Worm (Caenorhabditis elegans) whole organism, L1 larva: Measurements from ENCODE around the gene C18A11.1.

Experiments
- C34B4.2 ChIP-seq: sonication (generic microtip); optimal IDR thresholded peaks from 2 replicates; lab custom pipeline; 2017; ENCODE audit warnings: mild to moderate bottlenecking, missing genetic modification characterization, missing compliant biosample characterization
- Y116A8C.19 ChIP-seq: sonication (generic microtip); optimal IDR thresholded peaks from 2 replicates; lab custom pipeline; 2016; ENCODE audit warnings: missing compliant biosample characterization, missing genetic modification characterization, borderline replicate concordance
- aha-1 ChIP-seq: fragments of 150-350 bp; optimal IDR thresholded peaks from 2 replicates; lab custom pipeline; 2014; ENCODE audit warnings: missing biosample characterization, missing genetic modification characterization
- alr-1 ChIP-seq: fragments of 200-800 bp; sonication (Bioruptor generic); optimal IDR thresholded peaks from 2 replicates; lab custom pipeline; 2018; ENCODE audit warnings: borderline replicate concordance, mild to moderate bottlenecking, missing genetic modification characterization, missing compliant biosample characterization
- ama-1 ChIP-seq: fragments of 150-350 bp; optimal IDR thresholded peaks from 2 replicates; lab custom pipeline; 2014
- blmp-1 ChIP-seq: fragments of 150-350 bp; optimal IDR thresholded peaks from 2 replicates; lab custom pipeline; 2014; ENCODE audit warnings: missing biosample characterization, missing genetic modification characterization
- ceh-63 ChIP-seq: fragments of 200-800 bp; sonication (Bioruptor generic); optimal IDR thresholded peaks from 2 replicates; lab custom pipeline; 2018; ENCODE audit warnings: mild to moderate bottlenecking, missing genetic modification characterization, missing compliant biosample characterization
- ceh-8 ChIP-seq: fragments of 200-800 bp; sonication (Bioruptor generic); optimal IDR thresholded peaks from 2 replicates; lab custom pipeline; 2018; ENCODE audit warnings: mild to moderate bottlenecking, missing genetic modification characterization, moderate library complexity, missing compliant biosample characterization
- ces-1 ChIP-seq: fragments of 150-350 bp; optimal IDR thresholded peaks from 2 replicates; lab custom pipeline; 2014; ENCODE audit warnings: missing biosample characterization, missing genetic modification reagents, missing genetic modification characterization
- dsc-1 ChIP-seq: sonication (generic microtip); optimal IDR thresholded peaks from 2 replicates; lab custom pipeline; 2016; ENCODE audit warnings: mild to moderate bottlenecking, missing genetic modification characterization, missing compliant biosample characterization
- efl-1 ChIP-seq, 4 experiments: fragments of 150-350 bp; optimal IDR thresholded peaks in 3 of 4; peaks in 1 of 4; 1 replicate in 1 of 4; 2 replicates in 3 of 4; lab custom pipeline; 2014; ENCODE audit warnings: missing biosample characterization in 2 of 4, missing genetic modification characterization in 2 of 4, missing genetic modification reagents in 2 of 4
- efl-3 ChIP-seq: fragments of 200-800 bp; sonication (Bioruptor generic); optimal IDR thresholded peaks from 2 replicates; lab custom pipeline; 2018; ENCODE audit warnings: mild to moderate bottlenecking, missing genetic modification characterization, missing compliant biosample characterization
- elt-3 ChIP-seq, 6 experiments: fragments of 150-350 bp in 1 of 6; sonication (generic microtip); optimal IDR thresholded peaks; 2 replicates each; lab custom pipeline; 2017 to 2018; ENCODE audit warnings: missing biosample characterization in 6 of 6, missing genetic modification characterization in 6 of 6, inconsistent platforms in 1 of 6
- ets-5 ChIP-seq: fragments of 200-800 bp; sonication (Bioruptor generic); IDR thresholded peaks from 2 replicates; pipeline ENCODE4 v1.3.6; 2022; ENCODE audit warnings: missing genetic modification characterization, missing compliant biosample characterization
- fkh-10 ChIP-seq: sonication (generic microtip); optimal IDR thresholded peaks from 2 replicates; lab custom pipeline; 2017; ENCODE audit warnings: missing biosample characterization, missing genetic modification reagents, missing genetic modification characterization
- fkh-4 ChIP-seq: sonication (generic microtip); optimal IDR thresholded peaks from 2 replicates; lab custom pipeline; 2016; ENCODE audit warnings: missing compliant biosample characterization, missing genetic modification characterization, borderline replicate concordance
- fkh-8 ChIP-seq: sonication (generic microtip); optimal IDR thresholded peaks from 2 replicates; lab custom pipeline; 2016; ENCODE audit warnings: mild to moderate bottlenecking, missing genetic modification characterization, missing compliant biosample characterization
- fos-1 ChIP-seq: fragments of 150-350 bp; optimal IDR thresholded peaks from 2 replicates; lab custom pipeline; 2014; ENCODE audit warnings: missing biosample characterization, missing genetic modification characterization
- hlh-17 ChIP-seq: fragments of 200-800 bp; sonication (Bioruptor generic); optimal IDR thresholded peaks from 2 replicates; lab custom pipeline; 2018; ENCODE audit warnings: missing genetic modification characterization, mild to moderate bottlenecking, missing compliant biosample characterization, moderate library complexity, borderline replicate concordance
- hlh-4 ChIP-seq: sonication (generic microtip); optimal IDR thresholded peaks from 2 replicates; lab custom pipeline; 2016; ENCODE audit warnings: mild to moderate bottlenecking, missing genetic modification characterization, missing compliant biosample characterization
- hpl-2 ChIP-seq: fragments of 150-350 bp; optimal IDR thresholded peaks from 2 replicates; lab custom pipeline; 2014; ENCODE audit warnings: missing biosample characterization, missing genetic modification reagents, missing genetic modification characterization
- irx-1 ChIP-seq: sonication (generic microtip); optimal IDR thresholded peaks from 2 replicates; lab custom pipeline; 2016; ENCODE audit warnings: missing genetic modification characterization, missing compliant biosample characterization
- isw-1 ChIP-seq: fragments of 200-800 bp; sonication (Bioruptor generic); IDR thresholded peaks from 2 replicates; pipeline ENCODE4 v1.3.6; 2022; ENCODE audit warnings: missing genetic modification characterization, missing compliant biosample characterization
- lin-14 ChIP-seq: fragments of 200-800 bp; sonication (Bioruptor generic); optimal IDR thresholded peaks from 2 replicates; lab custom pipeline; 2018; ENCODE audit warnings: mild to moderate bottlenecking, missing genetic modification characterization, moderate library complexity, missing compliant biosample characterization
- lin-15B ChIP-seq: fragments of 150-350 bp; sonication (generic microtip); optimal IDR thresholded peaks from 3 replicates; lab custom pipeline; 2014; ENCODE audit warnings: missing biosample characterization, missing genetic modification characterization
- lir-3 ChIP-seq: sonication (generic microtip); optimal IDR thresholded peaks from 2 replicates; lab custom pipeline; 2016; ENCODE audit warnings: mild to moderate bottlenecking, missing genetic modification characterization, moderate library complexity, missing compliant biosample characterization; ENCODE audit not compliant: poor library complexity
- mab-9 ChIP-seq: fragments of 200-800 bp; sonication (Bioruptor generic); IDR thresholded peaks from 2 replicates; pipeline ENCODE4 v1.3.6; 2022; ENCODE audit warnings: missing genetic modification reagents, missing genetic modification characterization, missing compliant biosample characterization
- mdl-1 ChIP-seq, 2 experiments: fragments of 150-350 bp; optimal IDR thresholded peaks; 2 replicates each; lab custom pipeline; 2014 to 2017; ENCODE audit warnings: missing biosample characterization in 2 of 2, missing genetic modification characterization in 2 of 2, inconsistent platforms in 1 of 2
- mef-2 ChIP-seq: fragments of 150-350 bp; optimal IDR thresholded peaks from 2 replicates; lab custom pipeline; 2014; ENCODE audit warnings: missing biosample characterization, missing genetic modification characterization
- nhr-11 ChIP-seq: fragments of 150-350 bp; optimal IDR thresholded peaks from 2 replicates; lab custom pipeline; 2014; ENCODE audit warnings: missing biosample characterization, missing genetic modification characterization
- nhr-19 ChIP-seq: fragments of 200-800 bp; sonication (Bioruptor generic); conservative IDR thresholded peaks from 2 replicates; pipeline ENCODE4 v1.3.6; 2022; ENCODE audit warnings: missing genetic modification characterization, missing compliant biosample characterization
- nhr-20 ChIP-seq: sonication (generic microtip); optimal IDR thresholded peaks from 2 replicates; lab custom pipeline; 2016; ENCODE audit warnings: mild to moderate bottlenecking, missing genetic modification characterization, missing compliant biosample characterization
- nhr-28 ChIP-seq: fragments of 150-350 bp; optimal IDR thresholded peaks from 2 replicates; lab custom pipeline; 2014; ENCODE audit warnings: missing biosample characterization, missing genetic modification characterization
- nhr-76 ChIP-seq: sonication (generic microtip); optimal IDR thresholded peaks from 2 replicates; lab custom pipeline; 2017; ENCODE audit warnings: missing biosample characterization, missing genetic modification characterization
- nhr-77 ChIP-seq: fragments of 150-350 bp; optimal IDR thresholded peaks from 2 replicates; lab custom pipeline; 2014; ENCODE audit warnings: missing biosample characterization, missing genetic modification characterization
- nhr-85 ChIP-seq: sonication (generic microtip); peaks from one replicate; lab custom pipeline; 2016; ENCODE audit warnings: missing genetic modification characterization, inconsistent platforms, missing compliant biosample characterization
- pag-3 ChIP-seq: sonication (generic microtip); optimal IDR thresholded peaks from 2 replicates; lab custom pipeline; 2017; ENCODE audit warnings: missing genetic modification characterization, mild to moderate bottlenecking, missing compliant biosample characterization, antibody characterized with exemption, borderline replicate concordance; ENCODE audit not compliant: insufficient read depth
- pax-3 ChIP-seq: fragments of 200-800 bp; sonication (Bioruptor generic); optimal IDR thresholded peaks from 2 replicates; lab custom pipeline; 2018; ENCODE audit warnings: mild to moderate bottlenecking, missing genetic modification characterization, moderate library complexity, missing compliant biosample characterization
- rnt-1 ChIP-seq: sonication (generic microtip); optimal IDR thresholded peaks from 2 replicates; lab custom pipeline; 2016; ENCODE audit warnings: mild to moderate bottlenecking, missing genetic modification characterization, moderate library complexity, missing compliant biosample characterization
- skn-1 ChIP-seq: fragments of 150-350 bp; optimal IDR thresholded peaks from 2 replicates; lab custom pipeline; 2014; ENCODE audit warnings: missing biosample characterization, missing genetic modification characterization
- snpc-4 ChIP-seq: fragments of 150-350 bp; optimal IDR thresholded peaks from 2 replicates; lab custom pipeline; 2014; ENCODE audit warnings: missing biosample characterization, missing genetic modification characterization
- sox-4 ChIP-seq: sonication (generic microtip); optimal IDR thresholded peaks from 2 replicates; lab custom pipeline; 2016; ENCODE audit warnings: missing genetic modification characterization, missing compliant biosample characterization
- sptf-1 ChIP-seq: fragments of 150-350 bp; optimal IDR thresholded peaks from 2 replicates; lab custom pipeline; 2014; ENCODE audit warnings: missing biosample characterization, missing genetic modification characterization
- sup-37 ChIP-seq: fragments of 200-800 bp; sonication (Bioruptor generic); optimal IDR thresholded peaks from 2 replicates; lab custom pipeline; 2018; ENCODE audit warnings: mild to moderate bottlenecking, missing genetic modification characterization, missing compliant biosample characterization
- swsn-7 ChIP-seq: sonication (generic microtip); optimal IDR thresholded peaks from 2 replicates; lab custom pipeline; 2016; ENCODE audit warnings: missing genetic modification characterization, missing compliant biosample characterization
- tlp-1 ChIP-seq: fragments of 150-350 bp; optimal IDR thresholded peaks from 2 replicates; lab custom pipeline; 2014; ENCODE audit warnings: missing biosample characterization, missing genetic modification characterization
- unc-30 ChIP-seq: sonication (generic microtip); optimal IDR thresholded peaks from 2 replicates; lab custom pipeline; 2017; ENCODE audit warnings: missing biosample characterization, missing genetic modification characterization
- unc-62 ChIP-seq: fragments of 150-350 bp; optimal IDR thresholded peaks from 2 replicates; lab custom pipeline; 2014; ENCODE audit warnings: missing biosample characterization, missing genetic modification reagents, missing genetic modification characterization
- unc-86 ChIP-seq: sonication (generic microtip); optimal IDR thresholded peaks from 2 replicates; lab custom pipeline; 2016; ENCODE audit warnings: missing genetic modification characterization, missing compliant biosample characterization
- vab-15 ChIP-seq: sonication (generic microtip); optimal IDR thresholded peaks from 2 replicates; lab custom pipeline; 2017; ENCODE audit warnings: missing genotype, mild to moderate bottlenecking, missing genetic modification characterization, missing compliant biosample characterization
- xbp-1 ChIP-seq: sonication (generic microtip); optimal IDR thresholded peaks from 2 replicates; lab custom pipeline; 2016; ENCODE audit warnings: missing genetic modification characterization, missing compliant biosample characterization
- zag-1 ChIP-seq: fragments of 150-350 bp; optimal IDR thresholded peaks from 2 replicates; lab custom pipeline; 2014; ENCODE audit warnings: missing biosample characterization, missing genetic modification characterization
- ztf-11 ChIP-seq, 2 experiments: sonication (generic microtip); optimal IDR thresholded peaks; 2 replicates each; lab custom pipeline; 2016 to 2017; ENCODE audit warnings: missing genetic modification characterization in 2 of 2, missing biosample characterization in 1 of 2, missing compliant biosample characterization in 1 of 2

The C18A11.1 gene

ce11 chrX:8021609-8022008 is 47.5 kb upstream of the C18A11.1 start:
- TF ChIP-seq sptf-1 (tag; lab: Kevin White, UChicago): no peak
- TF ChIP-seq pag-3 (tag; lab: Kevin White, UChicago): no peak
- TF ChIP-seq nhr-28 (tag; lab: Kevin White, UChicago): no peak
- no peak for TF ChIP-seq unc-62 (GFP tag; lab: Kevin White, UChicago)
- TF ChIP-seq Y116A8C.19: no peak
- TF ChIP-seq nhr-19 (GFP tag; lab: Robert Waterston, UW): peak; percentile 88
- no peak for TF ChIP-seq lin-15B (tag; lab: Kevin White, UChicago)
- TF ChIP-seq xbp-1 (tag; lab: Kevin White, UChicago): peak; percentile 72
- no peak for TF ChIP-seq C34B4.2 (tag; lab: Kevin White, UChicago)
- peak in 1 of 2 experiments; percentile 75 for TF ChIP-seq mdl-1 (tag; optimal IDR thresholded peaks at IDR 0.05; lab: Kevin White, UChicago)
- no peak for TF ChIP-seq nhr-85 (tag; lab: Kevin White, UChicago)
- peak; percentile 24 for TF ChIP-seq fos-1
- TF ChIP-seq ces-1 (GFP tag; lab: Kevin White, UChicago): no peak
- TF ChIP-seq nhr-20: peak; percentile 87
- TF ChIP-seq hpl-2 (GFP tag; lab: Kevin White, UChicago): no peak
- TF ChIP-seq fkh-4 (tag; lab: Kevin White, UChicago): peak; percentile 61
- no peak for TF ChIP-seq alr-1 (tag; lab: Kevin White, UChicago)
- TF ChIP-seq ama-1 (lab: Kevin White, UChicago): peak; percentile 40
- TF ChIP-seq lir-3: peak; percentile 83
- TF ChIP-seq blmp-1 (tag; lab: Kevin White, UChicago): no peak
- no peak for TF ChIP-seq nhr-76 (tag; lab: Kevin White, UChicago)
- no peak for TF ChIP-seq efl-3
- TF ChIP-seq mab-9: peak; percentile 40; the same call in 1 of the 2 replicates
- TF ChIP-seq unc-30 (tag; lab: Kevin White, UChicago): no peak
- peak; percentile 14 for TF ChIP-seq sup-37 (GFP tag; lab: Kevin White, UChicago)
- TF ChIP-seq swsn-7: peak; percentile 87
- TF ChIP-seq pax-3 (tag; lab: Kevin White, UChicago): peak; percentile 84
- TF ChIP-seq ets-5 (GFP tag; lab: Robert Waterston, UW): no peak
- peak; percentile 91 for TF ChIP-seq sox-4 (tag; lab: Kevin White, UChicago)
- TF ChIP-seq vab-15 (tag; lab: Kevin White, UChicago): no peak
- peak; percentile 6 for TF ChIP-seq skn-1 (tag; lab: Kevin White, UChicago)
- no peak for TF ChIP-seq elt-3 (tag; optimal IDR thresholded peaks at IDR 0.05; lab: Kevin White, UChicago)
- no peak for TF ChIP-seq zag-1
- no peak for TF ChIP-seq mef-2
- TF ChIP-seq lin-14 (GFP tag; lab: Kevin White, UChicago): peak; percentile 98
- peak; percentile 16; the same call in 1 of the 2 replicates for TF ChIP-seq isw-1 (GFP tag; lab: Robert Waterston, UW)
- TF ChIP-seq snpc-4 (tag; lab: Kevin White, UChicago): peak; percentile 26
- peak; percentile 91 for TF ChIP-seq rnt-1 (tag; lab: Kevin White, UChicago)
- peak; percentile 63 for TF ChIP-seq ceh-8 (GFP tag; lab: Kevin White, UChicago)
- peak; percentile 99 for TF ChIP-seq fkh-8
- peak; percentile 68 for TF ChIP-seq irx-1 (tag; lab: Kevin White, UChicago)
- TF ChIP-seq efl-1 (optimal IDR thresholded peaks at IDR 0.05; lab: Kevin White, UChicago): peak; percentile 31 to 45
- TF ChIP-seq efl-1 (GFP tag; optimal IDR thresholded peaks at IDR 0.05 in 1 of 2; lab: Kevin White, UChicago): peak; percentile 49 to 94
- TF ChIP-seq hlh-17 (GFP tag; lab: Kevin White, UChicago): no peak
- no peak for TF ChIP-seq nhr-77 (tag; lab: Kevin White, UChicago)
- peak; percentile 61 for TF ChIP-seq aha-1 (tag; lab: Kevin White, UChicago)
- TF ChIP-seq hlh-4 (tag; lab: Kevin White, UChicago): no peak
- peak; percentile 88 for TF ChIP-seq nhr-11
- peak in 1 of 2 experiments; percentile 62 for TF ChIP-seq ztf-11 (tag; optimal IDR thresholded peaks at IDR 0.05; lab: Kevin White, UChicago)
- peak; percentile 93 for TF ChIP-seq fkh-10
- no peak for TF ChIP-seq tlp-1
- TF ChIP-seq unc-86 (tag; lab: Kevin White, UChicago): peak; percentile 88
- TF ChIP-seq ceh-63 (GFP tag; lab: Kevin White, UChicago): no peak
- TF ChIP-seq dsc-1 (tag; lab: Kevin White, UChicago): peak; percentile 94
